Worm (Caenorhabditis elegans) whole organism, late embryonic: ENCODE measurements around the gene nas-31.
A peak's percentile ranks its signal among the peaks of the same experiment; 100 is the strongest.

Experiments
- C38D4.7 ChIP-seq: fragments of 200-800 bp; sonication (Bioruptor generic); optimal IDR thresholded peaks from 2 replicates; lab custom pipeline; 2018; ENCODE audit warnings: mild to moderate bottlenecking, missing genetic modification characterization, moderate library complexity, missing compliant biosample characterization
- F13H6.1 ChIP-seq: sonication (generic microtip); optimal IDR thresholded peaks from 2 replicates; lab custom pipeline; 2016; ENCODE audit warnings: missing genetic modification characterization, missing compliant biosample characterization
- K02D7.2 ChIP-seq: sonication (generic microtip); optimal IDR thresholded peaks from 2 replicates; lab custom pipeline; 2017; ENCODE audit warnings: mild to moderate bottlenecking, missing genetic modification characterization, missing compliant biosample characterization
- Y22D7AL.16 ChIP-seq: sonication (generic microtip); optimal IDR thresholded peaks from 2 replicates; lab custom pipeline; 2016; ENCODE audit warnings: missing genetic modification characterization, missing compliant biosample characterization
- ahr-1 ChIP-seq: sonication (generic microtip); optimal IDR thresholded peaks from 2 replicates; lab custom pipeline; 2016; ENCODE audit warnings: missing genetic modification characterization, missing compliant biosample characterization
- ama-1 ChIP-seq: fragments of 150-350 bp; optimal IDR thresholded peaks from 2 replicates; lab custom pipeline; 2014
- ceh-14 ChIP-seq: sonication (generic microtip); optimal IDR thresholded peaks from 2 replicates; lab custom pipeline; 2016; ENCODE audit warnings: missing genotype, missing genetic modification characterization, missing compliant biosample characterization
- ceh-19 ChIP-seq: fragments of 200-800 bp; sonication (Bioruptor generic); optimal IDR thresholded peaks from 2 replicates; lab custom pipeline; 2018; ENCODE audit warnings: mild to moderate bottlenecking, missing genetic modification characterization, missing compliant biosample characterization
- ceh-2 ChIP-seq: sonication (generic microtip); optimal IDR thresholded peaks from 2 replicates; lab custom pipeline; 2016; ENCODE audit warnings: missing genotype, missing genetic modification characterization, missing compliant biosample characterization
- ceh-22 ChIP-seq: sonication (generic microtip); optimal IDR thresholded peaks from 2 replicates; lab custom pipeline; 2017; ENCODE audit warnings: missing biosample characterization, missing genetic modification characterization
- ceh-24 ChIP-seq: sonication (generic microtip); optimal IDR thresholded peaks from 2 replicates; lab custom pipeline; 2016; ENCODE audit warnings: mild to moderate bottlenecking, missing genetic modification characterization, missing compliant biosample characterization
- ceh-34 ChIP-seq: sonication (generic microtip); optimal IDR thresholded peaks from 2 replicates; lab custom pipeline; 2016; ENCODE audit warnings: mild to moderate bottlenecking, missing genetic modification characterization, missing compliant biosample characterization
- ceh-45 ChIP-seq: fragments of 200-800 bp; sonication (Bioruptor generic); IDR thresholded peaks from 2 replicates; pipeline ENCODE4 v1.3.6; 2022; ENCODE audit warnings: missing genetic modification reagents, missing genetic modification characterization, missing compliant biosample characterization
- ceh-48 ChIP-seq: sonication (generic microtip); optimal IDR thresholded peaks from 2 replicates; lab custom pipeline; 2016; ENCODE audit warnings: missing genetic modification characterization, inconsistent platforms, missing compliant biosample characterization
- ceh-9 ChIP-seq: sonication (generic microtip); optimal IDR thresholded peaks from 2 replicates; lab custom pipeline; 2016; ENCODE audit warnings: mild to moderate bottlenecking, missing genetic modification characterization, inconsistent platforms, missing compliant biosample characterization
- che-1 ChIP-seq: sonication (generic microtip); optimal IDR thresholded peaks from 2 replicates; lab custom pipeline; 2016; ENCODE audit warnings: mild to moderate bottlenecking, missing genetic modification characterization, missing compliant biosample characterization
- dve-1 ChIP-seq: sonication (generic microtip); optimal IDR thresholded peaks from 2 replicates; lab custom pipeline; 2017; ENCODE audit warnings: antibody characterized with exemption, mild to moderate bottlenecking, missing genetic modification characterization, missing compliant biosample characterization
- elt-2 ChIP-seq: sonication (generic microtip); optimal IDR thresholded peaks from 2 replicates; lab custom pipeline; 2016; ENCODE audit warnings: missing genetic modification reagents, missing genetic modification characterization, missing compliant biosample characterization
- elt-4 ChIP-seq: sonication (generic microtip); optimal IDR thresholded peaks from 2 replicates; lab custom pipeline; 2016; ENCODE audit warnings: missing genetic modification characterization, missing compliant biosample characterization
- ets-4 ChIP-seq: sonication (generic microtip); optimal IDR thresholded peaks from 2 replicates; lab custom pipeline; 2016; ENCODE audit warnings: missing genetic modification characterization, missing compliant biosample characterization
- eyg-1 ChIP-seq: sonication (generic microtip); optimal IDR thresholded peaks from 2 replicates; lab custom pipeline; 2016; ENCODE audit warnings: missing genotype, missing genetic modification characterization, missing compliant biosample characterization
- fax-1 ChIP-seq: sonication (generic microtip); optimal IDR thresholded peaks from 2 replicates; lab custom pipeline; 2016; ENCODE audit warnings: missing genotype, missing genetic modification characterization, missing compliant biosample characterization
- fkh-10 ChIP-seq: fragments of 150-350 bp; optimal IDR thresholded peaks from 2 replicates; lab custom pipeline; 2014; ENCODE audit warnings: missing biosample characterization, missing genetic modification reagents, missing genetic modification characterization
- fkh-6 ChIP-seq: sonication (generic microtip); optimal IDR thresholded peaks from 2 replicates; lab custom pipeline; 2016; ENCODE audit warnings: missing genetic modification characterization, missing compliant biosample characterization
- gmeb-2 ChIP-seq: sonication (generic microtip); optimal IDR thresholded peaks from 2 replicates; lab custom pipeline; 2016; ENCODE audit warnings: missing genetic modification characterization, inconsistent platforms, missing compliant biosample characterization
- hlh-30 ChIP-seq: sonication (generic microtip); optimal IDR thresholded peaks from 2 replicates; lab custom pipeline; 2017; ENCODE audit warnings: antibody characterized with exemption, missing genetic modification characterization, missing compliant biosample characterization; ENCODE audit not compliant: insufficient read depth
- hlh-6 ChIP-seq: sonication (generic microtip); optimal IDR thresholded peaks from 2 replicates; lab custom pipeline; 2016; ENCODE audit warnings: missing genotype, missing genetic modification characterization, missing compliant biosample characterization
- lim-6 ChIP-seq: sonication (generic microtip); optimal IDR thresholded peaks from 2 replicates; lab custom pipeline; 2016; ENCODE audit warnings: missing genetic modification characterization, missing compliant biosample characterization
- lin-11 ChIP-seq: fragments of 200-800 bp; sonication (Bioruptor generic); optimal IDR thresholded peaks from 2 replicates; lab custom pipeline; 2018; ENCODE audit warnings: mild to moderate bottlenecking, missing genetic modification characterization, missing compliant biosample characterization
- madf-2 ChIP-seq: sonication (generic microtip); optimal IDR thresholded peaks from 2 replicates; lab custom pipeline; 2017; ENCODE audit warnings: missing genetic modification characterization, missing compliant biosample characterization
- mec-3 ChIP-seq: sonication (generic microtip); optimal IDR thresholded peaks from 2 replicates; lab custom pipeline; 2016; ENCODE audit warnings: borderline replicate concordance, missing genetic modification characterization, missing compliant biosample characterization
- nhr-11 ChIP-seq: fragments of 150-350 bp; optimal IDR thresholded peaks from 2 replicates; lab custom pipeline; 2014; ENCODE audit warnings: missing biosample characterization, missing genetic modification characterization
- nhr-232 ChIP-seq: sonication (generic microtip); optimal IDR thresholded peaks from 2 replicates; lab custom pipeline; 2016; ENCODE audit warnings: missing genetic modification characterization, missing compliant biosample characterization
- npax-4 ChIP-seq: sonication (generic microtip); optimal IDR thresholded peaks from 2 replicates; lab custom pipeline; 2016; ENCODE audit warnings: missing genetic modification characterization, missing compliant biosample characterization
- pat-9 ChIP-seq: fragments of 200-800 bp; sonication (Bioruptor generic); optimal IDR thresholded peaks from 2 replicates; lab custom pipeline; 2018; ENCODE audit warnings: mild to moderate bottlenecking, missing genetic modification characterization, moderate library complexity, missing compliant biosample characterization
- pax-1 ChIP-seq: fragments of 150-350 bp; optimal IDR thresholded peaks from 2 replicates; lab custom pipeline; 2014; ENCODE audit warnings: missing biosample characterization, missing genetic modification characterization
- pha-4 ChIP-seq: fragments of 150-350 bp; optimal IDR thresholded peaks from 2 replicates; lab custom pipeline; 2018; ENCODE audit warnings: missing biosample characterization, missing genetic modification reagents, missing genetic modification characterization
- sox-2 ChIP-seq: fragments of 200-800 bp; sonication (Bioruptor generic); IDR thresholded peaks from 2 replicates; pipeline ENCODE4 v1.3.6; 2022; ENCODE audit warnings: missing genetic modification reagents, missing genetic modification characterization, missing compliant biosample characterization
- sox-4 ChIP-seq: sonication (generic microtip); optimal IDR thresholded peaks from 2 replicates; lab custom pipeline; 2017; ENCODE audit warnings: mild to moderate bottlenecking, missing genetic modification characterization, inconsistent platforms, missing compliant biosample characterization
- syd-9 ChIP-seq: sonication (generic microtip); optimal IDR thresholded peaks from 2 replicates; lab custom pipeline; 2016; ENCODE audit warnings: mild to moderate bottlenecking, missing genetic modification characterization, moderate library complexity, missing compliant biosample characterization
- tbx-2 ChIP-seq: sonication (generic microtip); optimal IDR thresholded peaks from 2 replicates; lab custom pipeline; 2016; ENCODE audit warnings: missing genetic modification characterization, missing compliant biosample characterization
- ttx-3 ChIP-seq: sonication (generic microtip); optimal IDR thresholded peaks from 2 replicates; lab custom pipeline; 2016; ENCODE audit warnings: missing genetic modification reagents, missing genetic modification characterization, missing compliant biosample characterization
- unc-3 ChIP-seq, 2 experiments: fragments of 200-800 bp in 1 of 2; sonication (Bioruptor generic) in 1 of 2; sonication (generic microtip) in 1 of 2; conservative IDR thresholded peaks in 1 of 2; optimal IDR thresholded peaks in 1 of 2; 2 replicates each; pipeline versions ENCODE4 v1.3.6 to Lab custom; 2016 to 2022; ENCODE audit warnings: missing compliant biosample characterization in 2 of 2, missing genetic modification characterization in 2 of 2, missing genetic modification reagents in 1 of 2
- unc-55 ChIP-seq: sonication (generic microtip); optimal IDR thresholded peaks from 2 replicates; lab custom pipeline; 2017; ENCODE audit warnings: missing biosample characterization, missing genetic modification reagents, missing genetic modification characterization
- unc-86 ChIP-seq: sonication (generic microtip); optimal IDR thresholded peaks from 2 replicates; lab custom pipeline; 2016; ENCODE audit warnings: missing genetic modification characterization, missing compliant biosample characterization
- zip-5 ChIP-seq: sonication (generic microtip); optimal IDR thresholded peaks from 2 replicates; lab custom pipeline; 2016; ENCODE audit warnings: missing genetic modification characterization, missing compliant biosample characterization

nas-31 gene

DNA sequence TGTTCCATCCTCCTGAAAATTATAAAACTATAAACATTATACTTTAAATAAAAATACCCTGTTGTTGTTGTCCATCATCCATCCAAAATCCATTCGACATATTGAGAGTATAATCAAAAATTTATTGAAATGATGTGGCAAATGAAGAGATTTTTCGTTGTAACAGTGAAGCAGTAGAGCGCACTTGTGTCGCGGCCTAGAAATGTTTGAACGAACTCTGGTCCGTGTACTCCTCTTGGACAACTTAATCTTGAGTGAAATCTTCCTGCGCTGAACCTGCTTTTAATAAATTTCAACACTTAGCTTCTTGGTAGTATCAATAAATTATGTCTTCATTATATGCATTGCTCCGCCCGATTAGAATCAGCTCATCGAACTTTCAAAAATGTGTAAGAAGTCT is 27.0 kb downstream of the nas-31 start, which contains the start of the genes F32D8.14 and F32D8.5 (continued):
- no peak for TF ChIP-seq npax-4 (tag; lab: Kevin White, UChicago)
- no peak for TF ChIP-seq eyg-1 (tag; lab: Kevin White, UChicago)
- TF ChIP-seq ceh-34, result peak; percentile 15
- no peak for TF ChIP-seq Y22D7AL.16 (tag; lab: Kevin White, UChicago)
- no peak for TF ChIP-seq sox-2 (GFP tag; lab: Robert Waterston, UW)
- TF ChIP-seq pax-1 (tag; lab: Kevin White, UChicago), result no peak
- no peak for TF ChIP-seq che-1 (tag; lab: Kevin White, UChicago)
- peak; percentile 59 for TF ChIP-seq ceh-14 (tag; lab: Kevin White, UChicago)
- no peak for TF ChIP-seq nhr-11 (tag; lab: Kevin White, UChicago)
- no peak for TF ChIP-seq ahr-1
- TF ChIP-seq hlh-6, result no peak
- TF ChIP-seq fax-1 (tag; lab: Kevin White, UChicago), result peak; percentile 52
- peak; percentile 80 for TF ChIP-seq tbx-2
- TF ChIP-seq ama-1 (lab: Kevin White, UChicago), result no peak
- TF ChIP-seq ceh-19 (GFP tag; lab: Kevin White, UChicago), result no peak
- no peak for TF ChIP-seq mec-3
- no peak for TF ChIP-seq sox-4
- TF ChIP-seq unc-86, result no peak
- TF ChIP-seq ets-4, result peak; percentile 76
- TF ChIP-seq lim-6 (tag; lab: Kevin White, UChicago), result no peak
- peak; percentile 47 for TF ChIP-seq elt-2 (tag; lab: Kevin White, UChicago)
- no peak for TF ChIP-seq C38D4.7 (GFP tag; lab: Kevin White, UChicago)
- TF ChIP-seq pat-9 (tag; lab: Kevin White, UChicago), result no peak
- peak; percentile 40 for TF ChIP-seq dve-1
- no peak for TF ChIP-seq ceh-9 (tag; lab: Kevin White, UChicago)
- TF ChIP-seq zip-5 (tag; lab: Kevin White, UChicago), result peak; percentile 49
- TF ChIP-seq ceh-2 (tag; lab: Kevin White, UChicago), result peak; percentile 75
- no peak for TF ChIP-seq nhr-232
- TF ChIP-seq fkh-10 (GFP tag; lab: Kevin White, UChicago), result no peak
- no peak for TF ChIP-seq hlh-30
- TF ChIP-seq ceh-22 (tag; lab: Kevin White, UChicago), result no peak
- no peak for TF ChIP-seq elt-4 (tag; lab: Kevin White, UChicago)
- no peak for TF ChIP-seq madf-2 (tag; lab: Kevin White, UChicago)
- no peak for TF ChIP-seq pha-4
- TF ChIP-seq ceh-45 (GFP tag; lab: Robert Waterston, UW), result no peak
- TF ChIP-seq K02D7.2, result no peak
- TF ChIP-seq gmeb-2 (tag; lab: Kevin White, UChicago), result no peak
- TF ChIP-seq ttx-3 (tag; lab: Kevin White, UChicago), result no peak
- TF ChIP-seq ceh-24 (tag; lab: Kevin White, UChicago), result no peak
- TF ChIP-seq lin-11, result no peak
- TF ChIP-seq syd-9 (tag; lab: Kevin White, UChicago), result no peak
- TF ChIP-seq ceh-48 (tag; lab: Kevin White, UChicago), result no peak

DNA sequence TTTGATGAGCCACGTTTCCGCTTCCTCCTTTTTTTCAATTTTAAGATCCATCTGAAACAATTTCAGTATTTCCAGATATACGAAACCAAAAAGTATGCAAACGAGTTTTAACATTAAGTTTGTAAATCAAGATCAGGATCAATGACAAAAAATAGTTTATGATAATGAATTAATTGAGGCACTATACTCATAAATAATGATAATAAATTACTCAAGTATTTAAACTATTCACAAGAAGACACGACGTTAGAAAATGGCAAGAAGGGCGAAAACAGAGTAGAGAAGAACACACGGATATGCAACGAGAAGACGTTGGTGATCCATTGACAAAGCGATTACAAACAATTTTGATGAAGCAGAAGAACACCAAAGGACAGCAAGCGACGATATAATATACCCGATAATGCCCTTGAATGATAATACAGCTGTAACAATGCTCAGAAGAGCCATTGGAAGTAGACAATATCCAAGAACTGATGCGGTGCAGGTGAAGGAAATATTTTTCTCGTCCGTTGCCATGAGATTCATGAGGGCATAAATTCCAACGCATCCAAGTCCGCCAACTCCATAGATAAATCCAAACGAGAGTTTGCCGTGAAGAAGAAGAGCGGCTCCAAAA is 28.0 kb downstream of the nas-31 start, which contains the start of gene F32D8.4:
F32D8.4 (minus strand) TSS at position 51 of the 619 bp plus-strand sequence.
- TF ChIP-seq elt-2 (tag; lab: Kevin White, UChicago), result no peak
- no peak for TF ChIP-seq C38D4.7 (GFP tag; lab: Kevin White, UChicago)
- no peak for TF ChIP-seq nhr-11 (tag; lab: Kevin White, UChicago)
- no peak for TF ChIP-seq ama-1 (lab: Kevin White, UChicago)
- no peak for TF ChIP-seq ceh-34
- no peak for TF ChIP-seq unc-55
- no peak for TF ChIP-seq ceh-22 (tag; lab: Kevin White, UChicago)
- TF ChIP-seq fkh-6 (tag; lab: Kevin White, UChicago), result no peak
- TF ChIP-seq unc-86, result no peak
- no peak for TF ChIP-seq ceh-2 (tag; lab: Kevin White, UChicago)
- TF ChIP-seq ceh-45 (GFP tag; lab: Robert Waterston, UW), result no peak
- TF ChIP-seq pha-4, result no peak
- no peak for TF ChIP-seq sox-2 (GFP tag; lab: Robert Waterston, UW)
- no peak for TF ChIP-seq unc-3 (GFP tag; conservative IDR thresholded peaks at IDR 0.05; lab: Robert Waterston, UW)
- TF ChIP-seq unc-3 (tag; optimal IDR thresholded peaks at IDR 0.05; lab: Kevin White, UChicago), result no peak
- no peak for TF ChIP-seq eyg-1 (tag; lab: Kevin White, UChicago)
- TF ChIP-seq nhr-232, result no peak
- TF ChIP-seq F13H6.1 (tag; lab: Kevin White, UChicago), result no peak
- TF ChIP-seq ttx-3 (tag; lab: Kevin White, UChicago), result no peak
- TF ChIP-seq ceh-48 (tag; lab: Kevin White, UChicago), result no peak
